Fruit fly (Drosophila melanogaster) whole organism, prepupa: ENCODE measurements around the gene CG2983.

Experiments used
- Blimp-1 ChIP-seq: fragments of 200-800 bp; sonication (Bioruptor generic); optimal IDR thresholded peaks from 3 replicates; lab custom pipeline; 2017; ENCODE audit warnings: missing biosample characterization, missing genetic modification characterization, mild to moderate bottlenecking, moderate library complexity, missing genetic modification reagents
- CG10669 ChIP-seq: fragments of 200-800 bp; sonication (Bioruptor generic); optimal IDR thresholded peaks from 3 replicates; lab custom pipeline; 2018; ENCODE audit warnings: missing biosample characterization, mild to moderate bottlenecking, missing genetic modification characterization, moderate library complexity
- CG11294 ChIP-seq: fragments of 200-800 bp; sonication (Bioruptor generic); IDR thresholded peaks from 2 replicates; pipeline ENCODE4 v1.3.6; 2022; ENCODE audit warnings: missing biosample characterization, missing genetic modification characterization
- CG16779 ChIP-seq: fragments of 200-800 bp; sonication (Bioruptor generic); optimal IDR thresholded peaks from 3 replicates; lab custom pipeline; 2017; ENCODE audit warnings: missing biosample characterization, mild to moderate bottlenecking, missing genetic modification characterization
- CG3032 ChIP-seq: fragments of 200-800 bp; optimal IDR thresholded peaks from 2 replicates; lab custom pipeline; 2019; ENCODE audit warnings: missing biosample characterization, mild to moderate bottlenecking, missing genetic modification characterization, moderate library complexity
- CG32006 ChIP-seq: fragments of 200-800 bp; sonication (Bioruptor generic); optimal IDR thresholded peaks from 3 replicates; lab custom pipeline; 2017; ENCODE audit warnings: missing biosample characterization, mild to moderate bottlenecking, missing genetic modification characterization
- CG3919 ChIP-seq: fragments of 200-800 bp; sonication (Bioruptor generic); optimal IDR thresholded peaks from 3 replicates; lab custom pipeline; 2016; ENCODE audit warnings: missing biosample characterization, missing genetic modification characterization
- CG4318 ChIP-seq: fragments of 200-800 bp; sonication (Bioruptor generic); optimal IDR thresholded peaks from 3 replicates; lab custom pipeline; 2017; ENCODE audit warnings: missing biosample characterization, mild to moderate bottlenecking, missing genetic modification characterization
- CG6163 ChIP-seq: fragments of 200-800 bp; sonication (Bioruptor generic); IDR thresholded peaks from 3 replicates; pipeline ENCODE4 v1.3.6; 2022; ENCODE audit warnings: missing biosample characterization, missing genetic modification characterization
- CG6276 ChIP-seq: fragments of 200-800 bp; sonication (Bioruptor generic); optimal IDR thresholded peaks from 2 replicates; lab custom pipeline; 2017; ENCODE audit warnings: missing biosample characterization, mild to moderate bottlenecking, missing genetic modification characterization
- CG6792 ChIP-seq: fragments of 200-800 bp; sonication (Bioruptor generic); optimal IDR thresholded peaks from 3 replicates; lab custom pipeline; 2016; ENCODE audit warnings: missing biosample characterization, missing genetic modification characterization
- CG7368 ChIP-seq: fragments of 200-800 bp; sonication (Bioruptor generic); optimal IDR thresholded peaks from 3 replicates; lab custom pipeline; 2016; ENCODE audit warnings: missing biosample characterization, missing genetic modification characterization
- CG8119 ChIP-seq: fragments of 200-800 bp; sonication (Bioruptor generic); IDR thresholded peaks from 3 replicates; pipeline ENCODE4 v1.3.6; 2022; ENCODE audit warnings: missing biosample characterization, missing genetic modification characterization
- CG8319 ChIP-seq: fragments of 200-800 bp; sonication (Bioruptor generic); optimal IDR thresholded peaks from 3 replicates; lab custom pipeline; 2016; ENCODE audit warnings: missing biosample characterization, missing genetic modification characterization
- CG9139 ChIP-seq: fragments of 200-800 bp; sonication (Bioruptor generic); optimal IDR thresholded peaks from 3 replicates; lab custom pipeline; 2017; ENCODE audit warnings: missing biosample characterization, mild to moderate bottlenecking, missing genetic modification characterization
- Eip78C ChIP-seq: fragments of 200-800 bp; sonication (Bioruptor generic); peaks from one replicate; lab custom pipeline; 2016; ENCODE audit warnings: missing biosample characterization, missing genetic modification characterization
- Ets96B ChIP-seq: fragments of 200-800 bp; optimal IDR thresholded peaks from 2 replicates; lab custom pipeline; 2019; ENCODE audit warnings: missing biosample characterization, mild to moderate bottlenecking, missing genetic modification characterization, moderate library complexity
- Hr4 ChIP-seq: fragments of 200-800 bp; sonication (Bioruptor generic); optimal IDR thresholded peaks from 3 replicates; lab custom pipeline; 2016; ENCODE audit warnings: missing biosample characterization, missing genetic modification characterization
- Lpt ChIP-seq: fragments of 200-800 bp; sonication (Bioruptor generic); optimal IDR thresholded peaks from 3 replicates; lab custom pipeline; 2016; ENCODE audit warnings: missing biosample characterization, missing genetic modification characterization
- Met ChIP-seq: fragments of 200-800 bp; sonication (Bioruptor generic); optimal IDR thresholded peaks from 3 replicates; lab custom pipeline; 2016; ENCODE audit warnings: missing biosample characterization, missing genetic modification characterization
- OdsH ChIP-seq: fragments of 200-800 bp; sonication (Bioruptor generic); optimal IDR thresholded peaks from 3 replicates; lab custom pipeline; 2016; ENCODE audit warnings: missing biosample characterization, missing genetic modification characterization
- Smox ChIP-seq: fragments of 200-800 bp; sonication (Bioruptor generic); optimal IDR thresholded peaks from 3 replicates; lab custom pipeline; 2016; ENCODE audit warnings: missing biosample characterization, missing genetic modification characterization
- Sox14 ChIP-seq: fragments of 200-800 bp; sonication (Bioruptor generic); optimal IDR thresholded peaks from 3 replicates; lab custom pipeline; 2016; ENCODE audit warnings: missing biosample characterization, missing genetic modification characterization
- Sox15 ChIP-seq: fragments of 200-800 bp; sonication (Bioruptor generic); optimal IDR thresholded peaks from 3 replicates; lab custom pipeline; 2016; ENCODE audit warnings: missing biosample characterization, missing genetic modification characterization
- cyc ChIP-seq: fragments of 200-800 bp; sonication (Bioruptor generic); optimal IDR thresholded peaks from 3 replicates; lab custom pipeline; 2016; ENCODE audit warnings: missing biosample characterization, missing genetic modification characterization
- dac ChIP-seq: fragments of 200-800 bp; sonication (Bioruptor generic); optimal IDR thresholded peaks from 2 replicates; lab custom pipeline; 2017; ENCODE audit warnings: missing biosample characterization, mild to moderate bottlenecking, missing genetic modification characterization
- dsx ChIP-seq: fragments of 200-800 bp; optimal IDR thresholded peaks from 3 replicates; lab custom pipeline; 2019; ENCODE audit warnings: missing biosample characterization, mild to moderate bottlenecking, missing genetic modification characterization, moderate library complexity; ENCODE audit not compliant: poor library complexity, severe bottlenecking
- fd59A ChIP-seq: fragments of 200-800 bp; sonication (Bioruptor generic); optimal IDR thresholded peaks from 2 replicates; lab custom pipeline; 2017; ENCODE audit warnings: missing biosample characterization, mild to moderate bottlenecking, missing genetic modification characterization, missing genetic modification reagents
- fd85E ChIP-seq: fragments of 200-800 bp; sonication (Bioruptor generic); optimal IDR thresholded peaks from 3 replicates; lab custom pipeline; 2016; ENCODE audit warnings: missing biosample characterization, missing genetic modification characterization
- fkh ChIP-seq: fragments of 200-800 bp; sonication (Bioruptor generic); optimal IDR thresholded peaks from 3 replicates; lab custom pipeline; 2017; ENCODE audit warnings: missing biosample characterization, mild to moderate bottlenecking, missing genetic modification characterization, moderate library complexity
- net ChIP-seq: fragments of 200-800 bp; sonication (Bioruptor generic); optimal IDR thresholded peaks from 3 replicates; lab custom pipeline; 2016; ENCODE audit warnings: missing biosample characterization, missing genetic modification characterization
- salr ChIP-seq, 2 experiments: fragments of 200-800 bp; sonication (Bioruptor generic); optimal IDR thresholded peaks; 3 replicates each; lab custom pipeline; 2016 to 2018; ENCODE audit warnings: missing biosample characterization in 2 of 2, missing genetic modification characterization in 2 of 2, mild to moderate bottlenecking in 1 of 2
- ss ChIP-seq, 2 experiments: fragments of 200-800 bp; sonication (Bioruptor generic); optimal IDR thresholded peaks; 2 replicates in 1 of 2; 3 replicates in 1 of 2; lab custom pipeline; 2017 to 2018; ENCODE audit warnings: mild to moderate bottlenecking in 2 of 2, missing biosample characterization in 2 of 2, missing genetic modification characterization in 2 of 2, moderate library complexity in 1 of 2
- svp ChIP-seq: fragments of 200-800 bp; sonication (Bioruptor generic); peaks from one replicate; lab custom pipeline; 2016; ENCODE audit warnings: missing biosample characterization, missing genetic modification characterization
- vri ChIP-seq: fragments of 200-800 bp; sonication (Bioruptor generic); optimal IDR thresholded peaks from 3 replicates; lab custom pipeline; 2016; ENCODE audit warnings: missing biosample characterization, mild to moderate bottlenecking, missing genetic modification characterization

The CG2983 gene

dm6 chr2L:2887760-2888600 lies 40.5 kb downstream of the CG2983 start:
- TF ChIP-seq ss (GFP tag; optimal IDR thresholded peaks at IDR 0.05; lab: Kevin White, UChicago) (peak in 1 of 2 experiments; percentile 13), CG32006 (peak; percentile 3), CG6163 (GFP tag; lab: Robert Waterston, UW) (peak; percentile 21; the same call in 1 of the 3 replicates), svp (GFP tag; lab: Kevin White, UChicago) (peak; percentile 76), Eip78C (GFP tag; lab: Kevin White, UChicago) (peak; percentile 71), salr (GFP tag; optimal IDR thresholded peaks at IDR 0.05; lab: Kevin White, UChicago) (peak in 1 of 2 experiments; percentile 19), CG8119 (GFP tag; lab: Robert Waterston, UW) (no peak), Blimp-1 (GFP tag; lab: Kevin White, UChicago) (no peak)

dm6 chr2L:2888859-2889443 lies 41.5 kb downstream of the CG2983 start:
- peak; percentile 45 for TF ChIP-seq CG16779
- peak; percentile 63 for TF ChIP-seq CG6276 (GFP tag; lab: Kevin White, UChicago)
- peak; percentile 39 for TF ChIP-seq dsx
- no peak for TF ChIP-seq CG8319 (GFP tag; lab: Kevin White, UChicago)
- TF ChIP-seq CG3919 (GFP tag; lab: Kevin White, UChicago) = peak; percentile 1
- no peak for TF ChIP-seq Smox (GFP tag; lab: Kevin White, UChicago)
- peak; percentile 13 for TF ChIP-seq Met (GFP tag; lab: Kevin White, UChicago)
- no peak for TF ChIP-seq CG9139
- TF ChIP-seq Blimp-1 (GFP tag; lab: Kevin White, UChicago) = peak; percentile 60
- peak; percentile 4 for TF ChIP-seq Sox14 (GFP tag; lab: Kevin White, UChicago)
- no peak for TF ChIP-seq Hr4 (GFP tag; lab: Kevin White, UChicago)
- peak; percentile 47 for TF ChIP-seq fkh
- TF ChIP-seq CG6792 = no peak
- TF ChIP-seq CG10669 = no peak
- peak; percentile 81 for TF ChIP-seq svp (GFP tag; lab: Kevin White, UChicago)
- no peak for TF ChIP-seq CG4318 (GFP tag; lab: Kevin White, UChicago)
- peak; percentile 50 for TF ChIP-seq vri (GFP tag; lab: Kevin White, UChicago)
- peak; percentile 14 for TF ChIP-seq Lpt (GFP tag; lab: Kevin White, UChicago)
- TF ChIP-seq Eip78C (GFP tag; lab: Kevin White, UChicago) = peak; percentile 42
- no peak for TF ChIP-seq OdsH
- TF ChIP-seq CG7368 = no peak
- no peak for TF ChIP-seq ss (GFP tag; optimal IDR thresholded peaks at IDR 0.05; lab: Kevin White, UChicago)

dm6 chr2L:2891200-2891599 lies 43.8 kb downstream of the CG2983 start:
- peak; percentile 61 for TF ChIP-seq fkh
- no peak for TF ChIP-seq CG6276 (GFP tag; lab: Kevin White, UChicago)

dm6 chr2L:2894356-2894755 lies 46.9 kb downstream of the CG2983 start:
- no peak for TF ChIP-seq CG16779
- no peak for TF ChIP-seq Sox15
- no peak for TF ChIP-seq CG3032 (tag; lab: Kevin White, UChicago)
- TF ChIP-seq dac (GFP tag; lab: Kevin White, UChicago) = no peak
- no peak for TF ChIP-seq CG11294 (GFP tag; lab: Robert Waterston, UW)
- no peak for TF ChIP-seq Lpt (GFP tag; lab: Kevin White, UChicago)
- TF ChIP-seq ss (GFP tag; optimal IDR thresholded peaks at IDR 0.05; lab: Kevin White, UChicago) = no peak
- no peak for TF ChIP-seq CG6792
- no peak for TF ChIP-seq net (GFP tag; lab: Kevin White, UChicago)
- no peak for TF ChIP-seq CG3919 (GFP tag; lab: Kevin White, UChicago)
- TF ChIP-seq fd59A (GFP tag; lab: Kevin White, UChicago) = no peak
- TF ChIP-seq Hr4 (GFP tag; lab: Kevin White, UChicago) = no peak
- TF ChIP-seq cyc = no peak
- TF ChIP-seq CG10669 = no peak
- no peak for TF ChIP-seq fd85E
- no peak for TF ChIP-seq Ets96B (tag; lab: Kevin White, UChicago)
- TF ChIP-seq, all 60 proteins: peak for 0
